Worm (Caenorhabditis elegans): ENCODE results near the gene F35B3.7.

- TF ChIP-seq T22C8.4 (GFP tag; IDR thresholded peaks at IDR 0.05) (no peak), flt-1 (GFP tag; IDR thresholded peaks at IDR 0.05) (no peak), klf-2 (GFP tag; conservative IDR thresholded peaks at IDR 0.05) (no peak), cog-1 (tag; optimal IDR thresholded peaks at IDR 0.05) (no peak)
These were observed 8.7 kb downstream of the F35B3.7 start for ce11 chrX:17034193-17034592.

All from whole organism, midembryonic.